Fruit fly (Drosophila melanogaster) whole organism, embryonic: Measurements from ENCODE around the gene mRpL10.

Experiments used
- Atf6 ChIP-seq: fragments of 200-800 bp; sonication (Bioruptor generic); IDR thresholded peaks from 2 replicates; pipeline ENCODE4 v1.3.6; 2022; ENCODE audit warnings: missing biosample characterization, missing genetic modification characterization
- BEAF-32 ChIP-seq: fragments of 200-800 bp; sonication (Bioruptor generic); optimal IDR thresholded peaks from 3 replicates; lab custom pipeline; 2017; ENCODE audit warnings: missing biosample characterization, missing genetic modification characterization, mild to moderate bottlenecking, moderate library complexity, missing genetic modification reagents
- CG11504 ChIP-seq: fragments of 200-800 bp; sonication (Bioruptor generic); optimal IDR thresholded peaks from 3 replicates; lab custom pipeline; 2019; ENCODE audit warnings: missing biosample characterization, mild to moderate bottlenecking, missing genetic modification characterization, moderate library complexity
- CG14710 ChIP-seq: fragments of 200-800 bp; sonication (Bioruptor generic); optimal IDR thresholded peaks from 3 replicates; lab custom pipeline; 2019; ENCODE audit warnings: missing biosample characterization, mild to moderate bottlenecking, missing genetic modification characterization, moderate library complexity
- CG14860 ChIP-seq: fragments of 200-800 bp; sonication (Bioruptor generic); IDR thresholded peaks from 3 replicates; pipeline ENCODE4 v1.3.6; 2022; ENCODE audit warnings: missing biosample characterization, missing genetic modification characterization; ENCODE audit not compliant: partially characterized antibody
- CG16815 ChIP-seq: fragments of 200-800 bp; sonication (Bioruptor generic); optimal IDR thresholded peaks from 3 replicates; lab custom pipeline; 2017; ENCODE audit warnings: missing biosample characterization, mild to moderate bottlenecking, missing genetic modification characterization
- CG17385 ChIP-seq: fragments of 200-800 bp; sonication (Bioruptor generic); optimal IDR thresholded peaks from 3 replicates; lab custom pipeline; 2018; ENCODE audit warnings: missing biosample characterization, mild to moderate bottlenecking, missing genetic modification characterization
- CG18011 ChIP-seq: fragments of 200-800 bp; sonication (Bioruptor generic); optimal IDR thresholded peaks from 2 replicates; lab custom pipeline; 2017; ENCODE audit warnings: missing biosample characterization, missing genetic modification characterization, mild to moderate bottlenecking, moderate library complexity, missing genotype
- CG2120 ChIP-seq: fragments of 200-800 bp; sonication (Bioruptor generic); optimal IDR thresholded peaks from 3 replicates; lab custom pipeline; 2016; ENCODE audit warnings: missing biosample characterization, missing genetic modification characterization
- CG30020 ChIP-seq: fragments of 200-800 bp; optimal IDR thresholded peaks from 2 replicates; lab custom pipeline; 2019; ENCODE audit warnings: missing biosample characterization, mild to moderate bottlenecking, missing genetic modification characterization, moderate library complexity
- CG42726 ChIP-seq: fragments of 200-800 bp; sonication (Bioruptor generic); IDR thresholded peaks from 2 replicates; pipeline ENCODE4 v1.3.6; 2022; ENCODE audit warnings: missing biosample characterization, missing genetic modification characterization; ENCODE audit not compliant: partially characterized antibody
- CG4360 ChIP-seq: fragments of 200-800 bp; sonication (Bioruptor generic); IDR thresholded peaks from 2 replicates; pipeline ENCODE4 v1.3.6; 2022; ENCODE audit warnings: missing biosample characterization, missing genetic modification characterization
- CG4820 ChIP-seq: fragments of 200-800 bp; sonication (Bioruptor generic); optimal IDR thresholded peaks from 3 replicates; lab custom pipeline; 2016; ENCODE audit warnings: missing biosample characterization, missing genetic modification characterization
- CG6254 ChIP-seq: fragments of 200-800 bp; sonication (Bioruptor generic); optimal IDR thresholded peaks from 3 replicates; lab custom pipeline; 2017; ENCODE audit warnings: mild to moderate bottlenecking, missing biosample characterization, missing genetic modification reagents, missing genetic modification characterization
- CG6765 ChIP-seq: fragments of 200-800 bp; sonication (Bioruptor generic); optimal IDR thresholded peaks from 3 replicates; lab custom pipeline; 2017; ENCODE audit warnings: missing biosample characterization, mild to moderate bottlenecking, missing genetic modification characterization
- CG6791 ChIP-seq: fragments of 200-800 bp; sonication (Bioruptor generic); IDR thresholded peaks from 3 replicates; pipeline ENCODE4 v1.3.6; 2022; ENCODE audit warnings: missing biosample characterization, missing genetic modification characterization; ENCODE audit not compliant: partially characterized antibody
- CG6813 ChIP-seq: fragments of 200-800 bp; sonication (Bioruptor generic); optimal IDR thresholded peaks from 2 replicates; lab custom pipeline; 2017; ENCODE audit warnings: missing biosample characterization, missing genetic modification characterization, mild to moderate bottlenecking, moderate library complexity, missing genetic modification reagents
- CG7556 ChIP-seq: fragments of 200-800 bp; sonication (Bioruptor generic); optimal IDR thresholded peaks from 2 replicates; lab custom pipeline; 2017; ENCODE audit warnings: missing biosample characterization, mild to moderate bottlenecking, missing genetic modification characterization
- CG7928 ChIP-seq: fragments of 200-800 bp; sonication (Bioruptor generic); optimal IDR thresholded peaks from 2 replicates; lab custom pipeline; 2017; ENCODE audit warnings: missing biosample characterization, mild to moderate bottlenecking, missing genetic modification characterization
- CG8924 ChIP-seq: fragments of 200-800 bp; optimal IDR thresholded peaks from 3 replicates; lab custom pipeline; 2019; ENCODE audit warnings: missing biosample characterization, mild to moderate bottlenecking, missing genetic modification characterization, moderate library complexity
- D19A ChIP-seq: fragments of 200-800 bp; optimal IDR thresholded peaks from 3 replicates; lab custom pipeline; 2019; ENCODE audit warnings: missing biosample characterization, mild to moderate bottlenecking, missing genetic modification characterization, moderate library complexity
- Dfd ChIP-seq, 2 experiments: fragments of >200 bp; optimal IDR thresholded peaks; 2 replicates each; lab custom pipeline; 2017; ENCODE audit warnings: missing biosample characterization in 2 of 2, missing genetic modification characterization in 2 of 2
- Fer1 ChIP-seq: fragments of 200-800 bp; sonication (Bioruptor generic); optimal IDR thresholded peaks from 2 replicates; lab custom pipeline; 2017; ENCODE audit warnings: missing biosample characterization, mild to moderate bottlenecking, missing genetic modification characterization
- H2.0 ChIP-seq: fragments of 200-800 bp; sonication (Bioruptor generic); IDR thresholded peaks from 2 replicates; pipeline ENCODE4 v1.3.6; 2022; ENCODE audit warnings: missing biosample characterization, missing genetic modification characterization
- HLH54F ChIP-seq: fragments of 200-800 bp; sonication (Bioruptor generic); optimal IDR thresholded peaks from 3 replicates; lab custom pipeline; 2016; ENCODE audit warnings: missing biosample characterization, missing genetic modification characterization
- Hmr ChIP-seq: fragments of 200-800 bp; sonication (Bioruptor generic); optimal IDR thresholded peaks from 3 replicates; lab custom pipeline; 2017; ENCODE audit warnings: mild to moderate bottlenecking, missing biosample characterization, missing genetic modification reagents, missing genetic modification characterization
- Hr3 ChIP-seq: fragments of 200-800 bp; sonication (Bioruptor generic); optimal IDR thresholded peaks from 3 replicates; lab custom pipeline; 2016; ENCODE audit warnings: missing biosample characterization, missing genetic modification characterization
- Jarid2 ChIP-seq: fragments of 200-800 bp; sonication (Bioruptor generic); optimal IDR thresholded peaks from 3 replicates; lab custom pipeline; 2017; ENCODE audit warnings: mild to moderate bottlenecking, missing biosample characterization, missing genetic modification reagents, missing genetic modification characterization
- MESR4 ChIP-seq: fragments of 200-800 bp; sonication (Bioruptor generic); optimal IDR thresholded peaks from 2 replicates; lab custom pipeline; 2018; ENCODE audit warnings: missing biosample characterization, mild to moderate bottlenecking, missing genetic modification characterization, moderate library complexity
- Scr ChIP-seq: fragments of 200-800 bp; sonication (Bioruptor generic); IDR thresholded peaks from 2 replicates; pipeline ENCODE4 v1.3.6; 2022; ENCODE audit warnings: missing biosample characterization, missing genetic modification characterization; ENCODE audit not compliant: partially characterized antibody
- bab2 ChIP-seq: fragments of 200-800 bp; sonication (Bioruptor generic); optimal IDR thresholded peaks from 2 replicates; lab custom pipeline; 2016; ENCODE audit warnings: missing biosample characterization, missing genetic modification characterization
- chif ChIP-seq, 2 experiments: fragments of 200-800 bp; sonication (Bioruptor generic); optimal IDR thresholded peaks; 3 replicates each; lab custom pipeline; 2016; ENCODE audit warnings: missing biosample characterization in 2 of 2, missing genetic modification characterization in 2 of 2
- dm ChIP-seq: fragments of 200-800 bp; sonication (Bioruptor generic); optimal IDR thresholded peaks from 3 replicates; lab custom pipeline; 2016; ENCODE audit warnings: missing biosample characterization, missing genetic modification characterization
- hkb ChIP-seq, 2 experiments: fragments of 200-800 bp in 1 of 2; fragments of >200 bp in 1 of 2; sonication (Bioruptor generic) in 1 of 2; IDR thresholded peaks in 1 of 2; optimal IDR thresholded peaks in 1 of 2; 2 replicates each; pipeline versions ENCODE4 v1.3.6 to Lab custom; 2017 to 2022; ENCODE audit warnings: missing biosample characterization in 1 of 2, missing genetic modification characterization in 1 of 2
- jigr1 ChIP-seq: fragments of 200-800 bp; sonication (Bioruptor generic); IDR thresholded peaks from 3 replicates; pipeline ENCODE4 v1.3.6; 2022; ENCODE audit warnings: missing biosample characterization, missing genetic modification characterization
- knrl ChIP-seq: fragments of 200-800 bp; sonication (Bioruptor generic); IDR thresholded peaks from 3 replicates; pipeline ENCODE4 v1.3.6; 2022; ENCODE audit warnings: missing biosample characterization, missing genetic modification characterization; ENCODE audit not compliant: partially characterized antibody
- lilli ChIP-seq: fragments of 200-800 bp; sonication (Bioruptor generic); optimal IDR thresholded peaks from 3 replicates; lab custom pipeline; 2016; ENCODE audit warnings: missing biosample characterization, missing genetic modification characterization
- mam ChIP-seq: fragments of 200-800 bp; sonication (Bioruptor generic); optimal IDR thresholded peaks from 3 replicates; lab custom pipeline; 2016; ENCODE audit warnings: missing biosample characterization, missing genetic modification characterization
- mld ChIP-seq: fragments of 200-800 bp; sonication (Bioruptor generic); IDR thresholded peaks from 3 replicates; pipeline ENCODE4 v1.3.6; 2022; ENCODE audit warnings: missing biosample characterization, missing genetic modification characterization; ENCODE audit not compliant: partially characterized antibody
- nerfin-2 ChIP-seq: fragments of 200-800 bp; sonication (Bioruptor generic); IDR thresholded peaks from 2 replicates; pipeline ENCODE4 v1.3.6; 2022; ENCODE audit warnings: missing biosample characterization, missing genetic modification characterization; ENCODE audit not compliant: partially characterized antibody
- row ChIP-seq: fragments of 200-800 bp; sonication (Bioruptor generic); IDR thresholded peaks from 3 replicates; pipeline ENCODE4 v1.3.6; 2022; ENCODE audit warnings: missing biosample characterization, missing genetic modification characterization
- salm ChIP-seq: fragments of 200-800 bp; sonication (Bioruptor generic); optimal IDR thresholded peaks from 2 replicates; lab custom pipeline; 2018; ENCODE audit warnings: missing biosample characterization, mild to moderate bottlenecking, missing genetic modification characterization
- shn ChIP-seq: fragments of 200-800 bp; sonication (Bioruptor generic); optimal IDR thresholded peaks from 3 replicates; lab custom pipeline; 2016; ENCODE audit warnings: missing biosample characterization, missing genetic modification characterization
- slbo ChIP-seq: fragments of 200-800 bp; sonication (Bioruptor generic); IDR thresholded peaks from 2 replicates; pipeline ENCODE4 v1.3.6; 2022; ENCODE audit warnings: missing biosample characterization, missing genetic modification characterization
- slou ChIP-seq: fragments of 200-800 bp; sonication (Bioruptor generic); optimal IDR thresholded peaks from 3 replicates; lab custom pipeline; 2016; ENCODE audit warnings: missing biosample characterization, missing genetic modification characterization
- trh ChIP-seq: fragments of 200-800 bp; sonication (Bioruptor generic); optimal IDR thresholded peaks from 2 replicates; lab custom pipeline; 2016; ENCODE audit warnings: missing biosample characterization, missing genetic modification characterization
- usp ChIP-seq: fragments of >200 bp; optimal IDR thresholded peaks from 2 replicates; lab custom pipeline; 2017; ENCODE audit warnings: missing biosample characterization, missing genetic modification characterization
- zen2 ChIP-seq: fragments of 200-800 bp; sonication (Bioruptor generic); IDR thresholded peaks from 3 replicates; pipeline ENCODE4 v1.3.6; 2022; ENCODE audit warnings: missing biosample characterization, missing genetic modification characterization; ENCODE audit not compliant: partially characterized antibody

Gene mRpL10

DNA sequence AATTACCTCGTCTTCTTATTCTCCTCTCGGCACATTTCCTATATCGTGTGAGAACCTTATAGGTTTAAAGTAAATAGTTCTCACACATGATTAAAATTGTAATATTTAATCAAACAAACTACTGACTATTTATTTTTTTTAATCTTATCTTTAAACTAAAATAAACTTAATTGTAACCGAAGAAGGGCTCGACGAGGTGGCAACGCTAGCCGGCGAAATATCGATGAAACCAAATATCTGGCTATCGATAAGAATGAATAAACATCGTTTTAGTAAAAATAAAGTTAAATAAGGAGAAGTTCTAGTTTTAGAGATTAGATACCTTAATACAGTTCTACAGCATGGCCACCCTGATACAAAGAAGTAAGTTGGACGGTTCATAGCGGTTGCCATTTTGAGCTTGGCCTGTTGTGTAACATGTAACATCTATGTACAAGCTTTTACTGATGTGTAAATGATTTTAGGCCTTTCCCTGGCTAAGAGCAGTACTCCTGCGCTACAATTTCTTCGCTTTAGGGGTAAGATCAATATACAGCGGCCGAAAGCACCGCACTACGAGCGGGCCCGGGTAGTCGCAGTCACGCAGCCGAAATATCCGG lies at the start of gene mRpL10 (continued):
- TF ChIP-seq shn (GFP tag; lab: Kevin White, UChicago): no peak
- TF ChIP-seq hkb (optimal IDR thresholded peaks at IDR 0.05; lab: Kevin White, UChicago): no peak
- 0 out of 2 replicates have a peak, but pooled peaks have one; percentile 24 for TF ChIP-seq hkb (GFP tag; IDR thresholded peaks at IDR 0.05; lab: Robert Waterston, UW)
- no peak for TF ChIP-seq usp (GFP tag; lab: Kevin White, UChicago)
- peak; percentile 45; the same call in 1 of the 2 replicates for TF ChIP-seq slbo (GFP tag; lab: Robert Waterston, UW)
- TF ChIP-seq CG8924: peak; percentile 37
- no peak for TF ChIP-seq CG2120 (GFP tag; lab: Kevin White, UChicago)
- TF ChIP-seq CG17385 (GFP tag; lab: Kevin White, UChicago): peak; percentile 26
- TF ChIP-seq CG14710: peak; percentile 54
- no peak for TF ChIP-seq CG16815 (GFP tag; lab: Kevin White, UChicago)
- peak; percentile 64; the same call in 1 of the 3 replicates for TF ChIP-seq jigr1 (GFP tag; lab: Robert Waterston, UW)
- TF ChIP-seq Hr3 (GFP tag; lab: Kevin White, UChicago): peak; percentile 28
- TF ChIP-seq knrl (GFP tag; lab: Robert Waterston, UW): peak; percentile 91
- TF ChIP-seq CG4360 (GFP tag; lab: Robert Waterston, UW): no peak
- peak; percentile 87 for TF ChIP-seq CG14860 (GFP tag; lab: Robert Waterston, UW)
- TF ChIP-seq CG6813: no peak
- no peak for TF ChIP-seq CG4820
- no peak for TF ChIP-seq H2.0 (GFP tag; lab: Robert Waterston, UW)
- TF ChIP-seq CG7928 (GFP tag; lab: Kevin White, UChicago): no peak
- TF ChIP-seq slou: peak; percentile 29
- TF ChIP-seq Dfd (GFP tag; optimal IDR thresholded peaks at IDR 0.05; lab: Kevin White, UChicago): no peak
- peak; percentile 43 for TF ChIP-seq Fer1 (GFP tag; lab: Kevin White, UChicago)
- TF ChIP-seq salm (tag; lab: Kevin White, UChicago): no peak
- no peak for TF ChIP-seq D19A (tag; lab: Kevin White, UChicago)
- TF ChIP-seq Atf6 (GFP tag; lab: Robert Waterston, UW): 0 out of 2 replicates have a peak, but pooled peaks have one; percentile 11
- TF ChIP-seq dm (GFP tag; lab: Kevin White, UChicago): peak; percentile 46
- TF ChIP-seq Hmr (GFP tag; lab: Kevin White, UChicago): no peak
- TF ChIP-seq BEAF-32 (GFP tag; lab: Kevin White, UChicago): peak; percentile 90
- TF ChIP-seq HLH54F (GFP tag; lab: Kevin White, UChicago): peak; percentile 14
- TF ChIP-seq MESR4 (GFP tag; lab: Kevin White, UChicago): peak; percentile 48
- TF ChIP-seq CG30020 (tag; lab: Kevin White, UChicago): peak; percentile 65
- peak; percentile 77 for TF ChIP-seq mld (GFP tag; lab: Robert Waterston, UW)
- TF ChIP-seq lilli (GFP tag; lab: Kevin White, UChicago): peak; percentile 55
- TF ChIP-seq CG7556 (GFP tag; lab: Kevin White, UChicago): peak; percentile 24
- no peak for TF ChIP-seq CG6765 (GFP tag; lab: Kevin White, UChicago)
- TF ChIP-seq CG18011 (GFP tag; lab: Kevin White, UChicago): no peak
- no peak for TF ChIP-seq chif (GFP tag; optimal IDR thresholded peaks at IDR 0.05; lab: Kevin White, UChicago)
- TF ChIP-seq CG6791 (GFP tag; lab: Robert Waterston, UW): peak; percentile 90
- peak; percentile 20 for TF ChIP-seq mam
- TF ChIP-seq CG6254 (GFP tag; lab: Kevin White, UChicago): no peak
- no peak for TF ChIP-seq Jarid2
- TF ChIP-seq bab2 (GFP tag; lab: Kevin White, UChicago): no peak
- peak; percentile 73 for TF ChIP-seq CG42726 (GFP tag; lab: Robert Waterston, UW)
- TF ChIP-seq Scr (GFP tag; lab: Robert Waterston, UW): peak; percentile 93
- TF ChIP-seq row (GFP tag; lab: Robert Waterston, UW): peak; percentile 64
- TF ChIP-seq CG11504 (tag; lab: Kevin White, UChicago): no peak
- TF ChIP-seq trh (GFP tag; lab: Kevin White, UChicago): no peak
- peak; percentile 75 for TF ChIP-seq nerfin-2 (GFP tag; lab: Robert Waterston, UW)
- TF ChIP-seq zen2 (GFP tag; lab: Robert Waterston, UW): peak; percentile 85
